Worm (Caenorhabditis elegans) whole organism, mixed stage, embryonic: Measurements from ENCODE around the gene srx-119.

Experiments used
- ceh-43 ChIP-seq: fragments of 200-800 bp; sonication (Bioruptor generic); optimal IDR thresholded peaks from 2 replicates; lab custom pipeline; 2018; ENCODE audit warnings: mild to moderate bottlenecking, missing genetic modification characterization, moderate library complexity, missing compliant biosample characterization
- cnd-1 ChIP-seq: fragments of 200-800 bp; sonication (Bioruptor generic); optimal IDR thresholded peaks from 2 replicates; lab custom pipeline; 2018; ENCODE audit warnings: mild to moderate bottlenecking, missing genetic modification characterization, missing compliant biosample characterization
- lsy-2 ChIP-seq: fragments of 150-350 bp; optimal IDR thresholded peaks from 2 replicates; lab custom pipeline; 2014; ENCODE audit warnings: missing biosample characterization, missing genetic modification characterization
- pha-4 ChIP-seq: fragments of 150-350 bp; optimal IDR thresholded peaks from 2 replicates; lab custom pipeline; 2018; ENCODE audit warnings: missing biosample characterization, missing genetic modification reagents, missing genetic modification characterization
- unc-39 ChIP-seq: fragments of 150-350 bp; optimal IDR thresholded peaks from 2 replicates; lab custom pipeline; 2014; ENCODE audit warnings: missing biosample characterization, missing genetic modification characterization

ce11 chrII:12482622-12483021 is 45.4 kb upstream of the srx-119 start, which contains the start of gene fbxb-102:
- TF ChIP-seq ceh-43 (GFP tag; lab: Kevin White, UChicago) (no peak), pha-4 (tag; lab: Kevin White, UChicago) (no peak), cnd-1 (tag; lab: Kevin White, UChicago) (no peak), lsy-2 (tag; lab: Kevin White, UChicago) (no peak), unc-39 (tag; lab: Kevin White, UChicago) (no peak)
